Fruit fly (Drosophila melanogaster) whole organism, larva: Measurements from ENCODE around the gene Ada2b.

Experiments used
- noc ChIP-seq: fragments of 200-800 bp; sonication (Bioruptor generic); optimal IDR thresholded peaks from 3 replicates; lab custom pipeline; 2019; ENCODE audit warnings: missing biosample characterization, mild to moderate bottlenecking, missing genetic modification characterization, moderate library complexity

The Ada2b gene

dm6 chr3R:8187446-8188133, 52.7 kb downstream of the Ada2b start:
- no peak for TF ChIP-seq noc
